Fruit fly (Drosophila melanogaster): Measurements from ENCODE around the gene idc.

The idc gene

dm6 chr3R:20010942-20011341 is 20.7 kb upstream of the idc start:
- no peak for TF ChIP-seq Myc (optimal IDR thresholded peaks at IDR 0.05)
- no peak for TF ChIP-seq h (optimal IDR thresholded peaks at IDR 0.05)
- TF ChIP-seq ttk (optimal IDR thresholded peaks at IDR 0.05): no peak
- no peak for TF ChIP-seq psq (optimal IDR thresholded peaks at IDR 0.05)
- no peak for TF ChIP-seq insv (optimal IDR thresholded peaks at IDR 0.05)
- no peak for TF ChIP-seq Sin3A (optimal IDR thresholded peaks at IDR 0.05)

dm6 chr3R:20012688-20013087 is 18.9 kb upstream of the idc start:
- TF ChIP-seq h (optimal IDR thresholded peaks at IDR 0.05): no peak
- TF ChIP-seq psq (optimal IDR thresholded peaks at IDR 0.05): no peak
- no peak for TF ChIP-seq ttk (optimal IDR thresholded peaks at IDR 0.05)
- TF ChIP-seq Myc (optimal IDR thresholded peaks at IDR 0.05): no peak
- no peak for TF ChIP-seq insv (optimal IDR thresholded peaks at IDR 0.05)
- no peak for TF ChIP-seq Sin3A (optimal IDR thresholded peaks at IDR 0.05)

- TF ChIP-seq psq (optimal IDR thresholded peaks at IDR 0.05) (no peak), Sin3A (optimal IDR thresholded peaks at IDR 0.05) (no peak), Myc (optimal IDR thresholded peaks at IDR 0.05) (no peak)
Measured at dm6 chr3R:20013404-20013922, 18.2 kb upstream of the idc start, which contains the start of the genes CG17190 and CG4836. TSS of gene CG17190 (minus strand) at chr3R:20013504. TSS of gene CG4836 (plus strand) at chr3R:20013872.

dm6 chr3R:20021152-20021769 is 10.4 kb upstream of the idc start, which contains the start of the genes PIG-L and psidin:
TSS of gene PIG-L (minus strand) at chr3R:20021338.
TSS of gene psidin (plus strand) at chr3R:20021704.
- TF ChIP-seq Sin3A (optimal IDR thresholded peaks at IDR 0.05) (no peak), ttk (optimal IDR thresholded peaks at IDR 0.05) (no peak), h (optimal IDR thresholded peaks at IDR 0.05) (no peak), insv (optimal IDR thresholded peaks at IDR 0.05) (no peak), psq (optimal IDR thresholded peaks at IDR 0.05) (no peak), Myc (optimal IDR thresholded peaks at IDR 0.05) (no peak)

dm6 chr3R:20027841-20028240 is 3.8 kb upstream of the idc start, which contains the start of the genes CG4424 and CG4854:
TSS of gene CG4424 (minus strand) at chr3R:20028040.
TSS of gene CG4854 (plus strand) at chr3R:20028058.
- TF ChIP-seq Sin3A (optimal IDR thresholded peaks at IDR 0.05): no peak
- TF ChIP-seq insv (optimal IDR thresholded peaks at IDR 0.05): no peak

dm6 chr3R:20031043-20031763 is 420 bp upstream of the idc start, which contains the start of gene trem:
TSS of gene trem (minus strand) at chr3R:20031309.
- TF ChIP-seq Myc (optimal IDR thresholded peaks at IDR 0.05) (no peak), ttk (optimal IDR thresholded peaks at IDR 0.05) (no peak), psq (optimal IDR thresholded peaks at IDR 0.05) (no peak), Sin3A (optimal IDR thresholded peaks at IDR 0.05) (no peak), h (optimal IDR thresholded peaks at IDR 0.05) (no peak), insv (optimal IDR thresholded peaks at IDR 0.05) (no peak)

dm6 chr3R:20035887-20036286 is 4.3 kb downstream of the idc start, which contains the start of gene Regnase-1:
TSS of gene Regnase-1 (minus strand) at chr3R:20036056.
- TF ChIP-seq Sin3A (optimal IDR thresholded peaks at IDR 0.05) (no peak), psq (optimal IDR thresholded peaks at IDR 0.05) (no peak), h (optimal IDR thresholded peaks at IDR 0.05) (no peak), insv (optimal IDR thresholded peaks at IDR 0.05) (no peak), ttk (optimal IDR thresholded peaks at IDR 0.05) (no peak), Myc (optimal IDR thresholded peaks at IDR 0.05) (no peak)

- TF ChIP-seq Myc (optimal IDR thresholded peaks at IDR 0.05) (no peak), psq (optimal IDR thresholded peaks at IDR 0.05) (no peak), insv (optimal IDR thresholded peaks at IDR 0.05) (no peak), Sin3A (optimal IDR thresholded peaks at IDR 0.05) (no peak), ttk (optimal IDR thresholded peaks at IDR 0.05) (no peak), h (optimal IDR thresholded peaks at IDR 0.05) (no peak)
Measured at dm6 chr3R:20042457-20042856, 10.8 kb downstream of the idc start, which contains the start of the genes CG33934 and Indy-2. TSS of gene CG33934 (plus strand) at chr3R:20042757. TSS of gene Indy-2 (plus strand) at chr3R:20042757.

dm6 chr3R:20055809-20056208 is 24.2 kb downstream of the idc start, which contains the start of gene CG17193:
TSS of gene CG17193 (minus strand) at chr3R:20056097.
- TF ChIP-seq h (optimal IDR thresholded peaks at IDR 0.05) (no peak), Sin3A (optimal IDR thresholded peaks at IDR 0.05) (no peak), ttk (optimal IDR thresholded peaks at IDR 0.05) (no peak), insv (optimal IDR thresholded peaks at IDR 0.05) (no peak), Myc (optimal IDR thresholded peaks at IDR 0.05) (no peak), psq (optimal IDR thresholded peaks at IDR 0.05) (no peak)

- TF ChIP-seq insv (optimal IDR thresholded peaks at IDR 0.05) (no peak), Myc (optimal IDR thresholded peaks at IDR 0.05) (no peak), psq (optimal IDR thresholded peaks at IDR 0.05) (no peak), Sin3A (optimal IDR thresholded peaks at IDR 0.05) (no peak), ttk (optimal IDR thresholded peaks at IDR 0.05) (no peak), h (optimal IDR thresholded peaks at IDR 0.05) (no peak)
Measured at dm6 chr3R:20057501-20057900, 25.9 kb downstream of the idc start, which contains the start of gene mdlc. TSS of gene mdlc (plus strand) at chr3R:20057748.

dm6 chr3R:20058960-20059359 is 27.3 kb downstream of the idc start:
- TF ChIP-seq h (optimal IDR thresholded peaks at IDR 0.05) (no peak), insv (optimal IDR thresholded peaks at IDR 0.05) (no peak), psq (optimal IDR thresholded peaks at IDR 0.05) (no peak), Myc (optimal IDR thresholded peaks at IDR 0.05) (no peak), Sin3A (optimal IDR thresholded peaks at IDR 0.05) (no peak), ttk (optimal IDR thresholded peaks at IDR 0.05) (no peak)

dm6 chr3R:20059650-20060049 is 28.0 kb downstream of the idc start, which contains the start of gene CG4390:
TSS of gene CG4390 (minus strand) at chr3R:20059750.
- TF ChIP-seq Myc (optimal IDR thresholded peaks at IDR 0.05) (no peak), ttk (optimal IDR thresholded peaks at IDR 0.05) (no peak)

All from Kc167 (cell line).